Worm (Caenorhabditis elegans): ENCODE data around the gene nhr-12.

The nhr-12 gene

ce11 chrV:10036275-10036674, 47.6 kb downstream of the nhr-12 start, which contains the start of gene T06E8.2 (continued):
- no peak for TF ChIP-seq dmd-4 (tag; optimal IDR thresholded peaks at IDR 0.05)
- no peak for TF ChIP-seq nhr-21 (tag; optimal IDR thresholded peaks at IDR 0.05)
- peak; percentile 84 for TF ChIP-seq sma-9 (GFP tag; optimal IDR thresholded peaks at IDR 0.05)
- TF ChIP-seq sma-9 (tag; optimal IDR thresholded peaks at IDR 0.05) = no peak
- TF ChIP-seq blmp-1 (tag; optimal IDR thresholded peaks at IDR 0.05; ENCODE audit: insufficient read depth) = no peak
- no peak for TF ChIP-seq ztf-4 (tag; optimal IDR thresholded peaks at IDR 0.05)
- TF ChIP-seq crh-2 (tag; optimal IDR thresholded peaks at IDR 0.05) = no peak
- no peak for TF ChIP-seq ama-1 (optimal IDR thresholded peaks at IDR 0.05)
- peak; percentile 50 for TF ChIP-seq C34F6.9 (tag; optimal IDR thresholded peaks at IDR 0.05)
- no peak for TF ChIP-seq Y55F3AM.14 (GFP tag; optimal IDR thresholded peaks at IDR 0.05)
- TF ChIP-seq R02D3.7 (tag; optimal IDR thresholded peaks at IDR 0.05) = no peak
- no peak for TF ChIP-seq aly-2 (tag; optimal IDR thresholded peaks at IDR 0.05)
- TF ChIP-seq mbf-1 (tag; optimal IDR thresholded peaks at IDR 0.05) = no peak
- no peak for TF ChIP-seq ZK546.5 (tag; optimal IDR thresholded peaks at IDR 0.05)
- no peak for TF ChIP-seq fos-1 (tag; optimal IDR thresholded peaks at IDR 0.05)

DNA sequence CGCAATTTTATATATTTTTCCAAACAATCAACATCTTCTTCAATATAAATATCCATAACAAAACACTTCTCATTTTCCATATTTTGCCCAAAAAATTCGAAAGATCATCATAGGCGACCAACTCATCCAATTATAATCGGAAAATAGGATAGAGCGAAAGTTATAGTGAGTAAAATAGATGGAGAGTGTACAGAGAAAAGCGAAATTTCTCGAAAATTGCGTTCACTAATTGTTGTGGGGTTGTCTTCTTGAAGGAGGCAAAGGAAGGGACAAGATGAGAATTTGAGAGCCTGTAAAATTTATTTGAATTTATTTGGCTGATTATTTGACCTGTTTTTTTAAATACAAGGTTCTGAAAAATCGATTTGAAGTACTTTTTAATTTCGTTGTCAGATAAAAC, 48.3 kb downstream of the nhr-12 start:
- no peak for TF ChIP-seq crh-2 (tag; optimal IDR thresholded peaks at IDR 0.05)
- TF ChIP-seq nhr-25 (tag; optimal IDR thresholded peaks at IDR 0.05) = peak; percentile 55
- TF ChIP-seq lsy-2 (tag; optimal IDR thresholded peaks at IDR 0.05) = peak in 1 of 2 experiments; percentile 17
- TF ChIP-seq blmp-1 (tag; optimal IDR thresholded peaks at IDR 0.05; ENCODE audit: insufficient read depth) = peak; percentile 32

Measured in whole organism, L2 larva.